Worm (Caenorhabditis elegans): Measurements from ENCODE around the gene ZK355.8.

Gene ZK355.8

ce11 chrII:2973940-2974402 lies 46.4 kb downstream of the ZK355.8 start (continued):
- TF ChIP-seq zfh-2 (GFP tag; conservative IDR thresholded peaks at IDR 0.05) (peak; percentile 100), ztf-26 (tag; optimal IDR thresholded peaks at IDR 0.05) (peak; percentile 97), hrde-1 (tag; optimal IDR thresholded peaks at IDR 0.05; ENCODE audit: borderline replicate concordance) (no peak), attf-6 (GFP tag; IDR thresholded peaks at IDR 0.05) (peak; percentile 49; the same call in 1 of the 2 replicates), mcd-1 (GFP tag; IDR thresholded peaks at IDR 0.05) (peak; percentile 95), athp-1 (tag; optimal IDR thresholded peaks at IDR 0.05) (peak; percentile 82), akir-1 (GFP tag; optimal IDR thresholded peaks at IDR 0.05) (peak; percentile 73), egl-44 (GFP tag; IDR thresholded peaks at IDR 0.05) (peak; percentile 95), Y56A3A.18 (GFP tag; IDR thresholded peaks at IDR 0.05) (peak; percentile 44; the same call in 1 of the 2 replicates), zim-3 (tag; optimal IDR thresholded peaks at IDR 0.05) (peak; percentile 54), Y67H2A.10 (GFP tag; conservative IDR thresholded peaks at IDR 0.05) (peak; percentile 59; the same call in 1 of the 2 replicates), pha-4 (tag; optimal IDR thresholded peaks at IDR 0.05) (peak; percentile 88), lin-26 (GFP tag; IDR thresholded peaks at IDR 0.05) (peak; percentile 75), ZK185.1 (tag; optimal IDR thresholded peaks at IDR 0.05; ENCODE audit: poor library complexity, severe bottlenecking) (peak; percentile 68), nhr-179 (tag; optimal IDR thresholded peaks at IDR 0.05) (no peak), gei-17 (GFP tag; optimal IDR thresholded peaks at IDR 0.05) (peak; percentile 85), lin-54 (GFP tag; optimal IDR thresholded peaks at IDR 0.05) (peak; percentile 70), snpc-1.3 (tag; optimal IDR thresholded peaks at IDR 0.05; ENCODE audit: insufficient read depth) (no peak), aptf-2 (GFP tag; conservative IDR thresholded peaks at IDR 0.05) (0 out of 2 replicates have a peak, but pooled peaks have one; percentile 50), snpc-4 (GFP tag; optimal IDR thresholded peaks at IDR 0.05) (no peak), snpc-4 (tag; optimal IDR thresholded peaks at IDR 0.05) (peak in 2 of 4 experiments; percentile 22 to 54), ama-1 (optimal IDR thresholded peaks at IDR 0.05) (no peak), ama-1 (GFP tag; optimal IDR thresholded peaks at IDR 0.05) (no peak), dox-1 (GFP tag; IDR thresholded peaks at IDR 0.05) (peak; percentile 91), lsl-1 (GFP tag; optimal IDR thresholded peaks at IDR 0.05) (no peak), somi-1 (GFP tag; optimal IDR thresholded peaks at IDR 0.05) (peak; percentile 96), madf-6 (GFP tag; IDR thresholded peaks at IDR 0.05) (peak; percentile 47; the same call in 1 of the 2 replicates), let-607 (tag; optimal IDR thresholded peaks at IDR 0.05) (peak in 1 of 2 experiments; percentile 9), ceh-27 (GFP tag; optimal IDR thresholded peaks at IDR 0.05) (peak; percentile 96), attf-5 (GFP tag; optimal IDR thresholded peaks at IDR 0.05) (peak; percentile 74), B0261.1 (tag; optimal IDR thresholded peaks at IDR 0.05) (peak; percentile 24), nhr-27 (tag; optimal IDR thresholded peaks at IDR 0.05) (no peak), ztf-6 (GFP tag; IDR thresholded peaks at IDR 0.05) (peak; percentile 58; the same call in 1 of the 2 replicates), K12H6.12 (tag; optimal IDR thresholded peaks at IDR 0.05) (peak; percentile 93), ceh-100 (GFP tag; IDR thresholded peaks at IDR 0.05) (peak; percentile 86), dpl-1 (GFP tag; optimal IDR thresholded peaks at IDR 0.05) (peak; percentile 1), pbrm-1 (GFP tag; IDR thresholded peaks at IDR 0.05) (peak; percentile 97), aptf-3 (GFP tag; IDR thresholded peaks at IDR 0.05) (0 out of 2 replicates have a peak, but pooled peaks have one; percentile 16), tlf-1 (GFP tag; optimal IDR thresholded peaks at IDR 0.05) (peak; percentile 75), ceh-58 (GFP tag; IDR thresholded peaks at IDR 0.05) (no peak), nhr-90 (tag; optimal IDR thresholded peaks at IDR 0.05) (no peak), C17E4.6 (GFP tag; IDR thresholded peaks at IDR 0.05) (peak; percentile 17; the same call in 1 of the 2 replicates), Y53G8AR.9 (GFP tag; conservative IDR thresholded peaks at IDR 0.05) (peak; percentile 85), die-1 (tag; optimal IDR thresholded peaks at IDR 0.05) (no peak), F57A8.1 (GFP tag; optimal IDR thresholded peaks at IDR 0.05) (no peak), efl-1 (GFP tag; optimal IDR thresholded peaks at IDR 0.05) (no peak), rec-8 (tag; optimal IDR thresholded peaks at IDR 0.05) (no peak), mes-4 (tag; optimal IDR thresholded peaks at IDR 0.05) (no peak)
